Fruit fly (Drosophila melanogaster) whole organism, embryonic: Measurements from ENCODE around the gene sloth1.

ENCODE experiments used
- Adf1 ChIP-seq: fragments of 200-800 bp; sonication (Bioruptor generic); IDR thresholded peaks from 2 replicates; pipeline ENCODE4 v1.3.6; 2022; ENCODE audit warnings: missing biosample characterization, missing genetic modification characterization
- Atf3 ChIP-seq: fragments of 200-800 bp; sonication (Bioruptor generic); optimal IDR thresholded peaks from 3 replicates; lab custom pipeline; 2016; ENCODE audit warnings: missing biosample characterization, missing genetic modification characterization
- Atf6 ChIP-seq: fragments of 200-800 bp; sonication (Bioruptor generic); IDR thresholded peaks from 2 replicates; pipeline ENCODE4 v1.3.6; 2022; ENCODE audit warnings: missing biosample characterization, missing genetic modification characterization
- Bdp1 ChIP-seq: fragments of 200-800 bp; sonication (Bioruptor generic); optimal IDR thresholded peaks from 3 replicates; lab custom pipeline; 2016; ENCODE audit warnings: missing biosample characterization, missing genetic modification characterization
- Bgb ChIP-seq: fragments of 200-800 bp; sonication (Bioruptor generic); IDR thresholded peaks from 2 replicates; pipeline ENCODE4 v1.3.6; 2022; ENCODE audit warnings: missing biosample characterization, missing genetic modification characterization; ENCODE audit not compliant: partially characterized antibody
- CG10209 ChIP-seq: fragments of 200-800 bp; sonication (Bioruptor generic); optimal IDR thresholded peaks from 3 replicates; lab custom pipeline; 2017; ENCODE audit warnings: missing biosample characterization, mild to moderate bottlenecking, missing genetic modification characterization, missing genetic modification reagents
- CG10267 ChIP-seq: fragments of 200-800 bp; sonication (Bioruptor generic); optimal IDR thresholded peaks from 2 replicates; lab custom pipeline; 2018; ENCODE audit warnings: missing biosample characterization, mild to moderate bottlenecking, missing genetic modification characterization, moderate library complexity
- CG10462 ChIP-seq: fragments of 200-800 bp; sonication (Bioruptor generic); optimal IDR thresholded peaks from 2 replicates; lab custom pipeline; 2016; ENCODE audit warnings: missing biosample characterization, missing genetic modification characterization
- CG11504 ChIP-seq: fragments of 200-800 bp; sonication (Bioruptor generic); optimal IDR thresholded peaks from 3 replicates; lab custom pipeline; 2019; ENCODE audit warnings: missing biosample characterization, mild to moderate bottlenecking, missing genetic modification characterization, moderate library complexity
- CG11723 ChIP-seq: fragments of 200-800 bp; sonication (Bioruptor generic); optimal IDR thresholded peaks from 2 replicates; lab custom pipeline; 2017; ENCODE audit warnings: missing biosample characterization, mild to moderate bottlenecking, missing genetic modification characterization
- CG12391 ChIP-seq: fragments of 200-800 bp; sonication (Bioruptor generic); optimal IDR thresholded peaks from 3 replicates; lab custom pipeline; 2018; ENCODE audit warnings: missing biosample characterization, mild to moderate bottlenecking, missing genetic modification characterization, moderate library complexity
- CG12744 ChIP-seq: fragments of 200-800 bp; sonication (Bioruptor generic); optimal IDR thresholded peaks from 2 replicates; lab custom pipeline; 2016; ENCODE audit warnings: missing biosample characterization, missing genetic modification characterization
- CG14860 ChIP-seq: fragments of 200-800 bp; sonication (Bioruptor generic); IDR thresholded peaks from 3 replicates; pipeline ENCODE4 v1.3.6; 2022; ENCODE audit warnings: missing biosample characterization, missing genetic modification characterization; ENCODE audit not compliant: partially characterized antibody
- CG15269 ChIP-seq: fragments of 200-800 bp; sonication (Bioruptor generic); optimal IDR thresholded peaks from 2 replicates; lab custom pipeline; 2018; ENCODE audit warnings: missing biosample characterization, mild to moderate bottlenecking, missing genetic modification characterization, moderate library complexity
- CG17829 ChIP-seq: fragments of 200-800 bp; optimal IDR thresholded peaks from 2 replicates; lab custom pipeline; 2019; ENCODE audit warnings: missing biosample characterization, mild to moderate bottlenecking, missing genetic modification characterization, moderate library complexity
- CG18599 ChIP-seq: fragments of 200-800 bp; sonication (Bioruptor generic); optimal IDR thresholded peaks from 3 replicates; lab custom pipeline; 2017; ENCODE audit warnings: missing biosample characterization, missing genetic modification characterization, mild to moderate bottlenecking, moderate library complexity, missing genetic modification reagents
- CG34376 ChIP-seq: fragments of 200-800 bp; sonication (Bioruptor generic); optimal IDR thresholded peaks from 2 replicates; lab custom pipeline; 2018; ENCODE audit warnings: missing biosample characterization, mild to moderate bottlenecking, missing genetic modification characterization
- CG5245 ChIP-seq: fragments of 200-800 bp; sonication (Bioruptor generic); optimal IDR thresholded peaks from 3 replicates; lab custom pipeline; 2016; ENCODE audit warnings: missing biosample characterization, missing genetic modification characterization
- CG7786 ChIP-seq: fragments of 200-800 bp; sonication (Bioruptor generic); optimal IDR thresholded peaks from 2 replicates; lab custom pipeline; 2016; ENCODE audit warnings: missing biosample characterization, missing genetic modification characterization
- CG8290 ChIP-seq, 3 experiments: fragments of 200-800 bp; sonication (Bioruptor generic); optimal IDR thresholded peaks; 2 replicates each; lab custom pipeline; 2016 to 2019; ENCODE audit warnings: missing biosample characterization in 3 of 3, missing genetic modification characterization in 3 of 3, mild to moderate bottlenecking in 2 of 3, moderate library complexity in 1 of 3
- Dad ChIP-seq: fragments of 200-800 bp; sonication (Bioruptor generic); optimal IDR thresholded peaks from 3 replicates; lab custom pipeline; 2016; ENCODE audit warnings: missing biosample characterization, missing genetic modification characterization
- Drgx ChIP-seq: fragments of 200-800 bp; sonication (Bioruptor generic); IDR thresholded peaks from 2 replicates; pipeline ENCODE4 v1.3.6; 2022; ENCODE audit warnings: missing biosample characterization, missing genetic modification characterization
- E2f2 ChIP-seq: fragments of 200-800 bp; sonication (Bioruptor generic); IDR thresholded peaks from 2 replicates; pipeline ENCODE4 v1.3.6; 2022; ENCODE audit warnings: missing biosample characterization, missing genetic modification characterization
- ERR ChIP-seq: fragments of 200-800 bp; sonication (Bioruptor generic); optimal IDR thresholded peaks from 2 replicates; lab custom pipeline; 2016; ENCODE audit warnings: missing biosample characterization, missing genetic modification characterization
- HLHmδ ChIP-seq: fragments of 200-800 bp; sonication (Bioruptor generic); optimal IDR thresholded peaks from 2 replicates; lab custom pipeline; 2018; ENCODE audit warnings: missing biosample characterization, mild to moderate bottlenecking, missing genetic modification characterization, moderate library complexity
- Rfx ChIP-seq: fragments of 200-800 bp; sonication (Bioruptor generic); IDR thresholded peaks from 2 replicates; pipeline ENCODE4 v1.3.6; 2022; ENCODE audit warnings: missing biosample characterization, missing genetic modification characterization
- Trl ChIP-seq, 3 experiments: fragments of >200 bp in 2 of 3; fragments of 200-800 bp in 1 of 3; sonication (Bioruptor generic) in 1 of 3; optimal IDR thresholded peaks; 2 replicates in 1 of 3; 3 replicates in 2 of 3; lab custom pipeline; 2016 to 2017; ENCODE audit warnings: missing biosample characterization in 1 of 3, missing genetic modification characterization in 1 of 3
- YL-1 ChIP-seq: fragments of 200-800 bp; sonication (Bioruptor generic); optimal IDR thresholded peaks from 3 replicates; lab custom pipeline; 2017; ENCODE audit warnings: missing biosample characterization, mild to moderate bottlenecking, missing genetic modification characterization
- al ChIP-seq: fragments of 200-800 bp; sonication (Bioruptor generic); IDR thresholded peaks from 2 replicates; pipeline ENCODE4 v1.3.6; 2022; ENCODE audit warnings: missing biosample characterization, missing genetic modification characterization
- bsh ChIP-seq, 2 experiments: fragments of 200-800 bp; sonication (Bioruptor generic); optimal IDR thresholded peaks; 2 replicates each; lab custom pipeline; 2017 to 2018; ENCODE audit warnings: mild to moderate bottlenecking in 2 of 2, missing biosample characterization in 2 of 2, missing genetic modification characterization in 2 of 2, moderate library complexity in 1 of 2
- danr ChIP-seq: fragments of 200-800 bp; sonication (Bioruptor generic); IDR thresholded peaks from 2 replicates; pipeline ENCODE4 v1.3.6; 2022; ENCODE audit warnings: missing biosample characterization, missing genetic modification characterization
- esg ChIP-seq: fragments of 200-800 bp; sonication (Bioruptor generic); conservative IDR thresholded peaks from 2 replicates; pipeline ENCODE4 v1.3.6; 2022; ENCODE audit warnings: missing biosample characterization, missing genetic modification characterization
- hkb ChIP-seq, 2 experiments: fragments of 200-800 bp in 1 of 2; fragments of >200 bp in 1 of 2; sonication (Bioruptor generic) in 1 of 2; IDR thresholded peaks in 1 of 2; optimal IDR thresholded peaks in 1 of 2; 2 replicates each; pipeline versions ENCODE4 v1.3.6 to Lab custom; 2017 to 2022; ENCODE audit warnings: missing biosample characterization in 1 of 2, missing genetic modification characterization in 1 of 2
- ken ChIP-seq: fragments of 200-800 bp; sonication (Bioruptor generic); IDR thresholded peaks from 3 replicates; pipeline ENCODE4 v1.3.6; 2022; ENCODE audit warnings: missing biosample characterization, missing genetic modification characterization
- klu ChIP-seq: fragments of 200-800 bp; sonication (Bioruptor generic); IDR thresholded peaks from 2 replicates; pipeline ENCODE4 v1.3.6; 2022; ENCODE audit warnings: missing biosample characterization, missing genetic modification characterization
- lbe ChIP-seq: fragments of 200-800 bp; sonication (Bioruptor generic); optimal IDR thresholded peaks from 2 replicates; lab custom pipeline; 2016; ENCODE audit warnings: missing biosample characterization, mild to moderate bottlenecking, missing genetic modification characterization
- mam ChIP-seq: fragments of 200-800 bp; sonication (Bioruptor generic); optimal IDR thresholded peaks from 3 replicates; lab custom pipeline; 2016; ENCODE audit warnings: missing biosample characterization, missing genetic modification characterization
- nom ChIP-seq: fragments of 200-800 bp; sonication (Bioruptor generic); optimal IDR thresholded peaks from 2 replicates; lab custom pipeline; 2017; ENCODE audit warnings: missing biosample characterization, missing genetic modification characterization, mild to moderate bottlenecking, moderate library complexity, missing genetic modification reagents
- pfk ChIP-seq: fragments of 200-800 bp; sonication (Bioruptor generic); optimal IDR thresholded peaks from 2 replicates; lab custom pipeline; 2018; ENCODE audit warnings: missing biosample characterization, mild to moderate bottlenecking, missing genetic modification characterization, moderate library complexity
- pros ChIP-seq: fragments of 200-800 bp; sonication (Bioruptor generic); optimal IDR thresholded peaks from 3 replicates; lab custom pipeline; 2019; ENCODE audit warnings: missing biosample characterization, mild to moderate bottlenecking, missing genetic modification characterization, moderate library complexity
- seq ChIP-seq: fragments of 200-800 bp; sonication (Bioruptor generic); IDR thresholded peaks from 2 replicates; pipeline ENCODE4 v1.3.6; 2022; ENCODE audit warnings: missing biosample characterization, missing genetic modification characterization
- so ChIP-seq: fragments of 200-800 bp; sonication (Bioruptor generic); IDR thresholded peaks from 3 replicates; pipeline ENCODE4 v1.3.6; 2022; ENCODE audit warnings: missing biosample characterization, missing genetic modification characterization
- sob ChIP-seq: fragments of 200-800 bp; sonication (Bioruptor generic); IDR thresholded peaks from 2 replicates; pipeline ENCODE4 v1.3.6; 2022; ENCODE audit warnings: missing biosample characterization, missing genetic modification characterization
- toy ChIP-seq: fragments of 200-800 bp; sonication (Bioruptor generic); IDR thresholded peaks from 2 replicates; pipeline ENCODE4 v1.3.6; 2022; ENCODE audit warnings: missing biosample characterization, missing genetic modification characterization
- tx ChIP-seq: fragments of 200-800 bp; sonication (Bioruptor generic); optimal IDR thresholded peaks from 2 replicates; lab custom pipeline; 2016; ENCODE audit warnings: missing biosample characterization, missing genetic modification characterization
- unpg ChIP-seq: fragments of 200-800 bp; sonication (Bioruptor generic); optimal IDR thresholded peaks from 3 replicates; lab custom pipeline; 2018; ENCODE audit warnings: missing biosample characterization, mild to moderate bottlenecking, missing genetic modification characterization, moderate library complexity
- z ChIP-seq: fragments of 200-800 bp; sonication (Bioruptor generic); IDR thresholded peaks from 3 replicates; pipeline ENCODE4 v1.3.6; 2022; ENCODE audit warnings: missing biosample characterization, missing genetic modification characterization
- zen ChIP-seq: fragments of 200-800 bp; sonication (Bioruptor generic); optimal IDR thresholded peaks from 3 replicates; lab custom pipeline; 2018; ENCODE audit warnings: missing biosample characterization, mild to moderate bottlenecking, missing genetic modification characterization, moderate library complexity

sloth1 gene

dm6 chrX:6981470-6981952 is 29.6 kb upstream of the sloth1 start (continued):
- peak; percentile 27 for TF ChIP-seq CG11723
- TF ChIP-seq toy = no peak
- no peak for TF ChIP-seq klu (GFP tag; lab: Robert Waterston, UW)
- peak; percentile 4 for TF ChIP-seq Dad (GFP tag; lab: Kevin White, UChicago)
- TF ChIP-seq bsh (GFP tag; optimal IDR thresholded peaks at IDR 0.05; lab: Kevin White, UChicago) = no peak
- TF ChIP-seq Rfx (GFP tag; lab: Robert Waterston, UW) = 0 out of 2 replicates have a peak, but pooled peaks have one; percentile 5
- TF ChIP-seq Atf3 = no peak
- TF ChIP-seq CG11504 (tag; lab: Kevin White, UChicago) = peak; percentile 2
- TF ChIP-seq CG7786 = peak; percentile 3
- 0 out of 2 replicates have a peak, but pooled peaks have one; percentile 13 for TF ChIP-seq sob (GFP tag; lab: Robert Waterston, UW)
- TF ChIP-seq Adf1 (GFP tag; lab: Robert Waterston, UW) = peak; percentile 67
- no peak for TF ChIP-seq hkb (optimal IDR thresholded peaks at IDR 0.05; lab: Kevin White, UChicago)
- 0 out of 2 replicates have a peak, but pooled peaks have one; percentile 24 for TF ChIP-seq hkb (GFP tag; IDR thresholded peaks at IDR 0.05; lab: Robert Waterston, UW)
- TF ChIP-seq pros (GFP tag; lab: Kevin White, UChicago) = peak; percentile 9
- TF ChIP-seq al (GFP tag; lab: Robert Waterston, UW) = no peak
- TF ChIP-seq CG10209 (GFP tag; lab: Kevin White, UChicago) = peak; percentile 5
- no peak for TF ChIP-seq esg (GFP tag; lab: Robert Waterston, UW)
- TF ChIP-seq Bdp1 (GFP tag; lab: Kevin White, UChicago) = no peak
- peak; percentile 9 for TF ChIP-seq CG12391
- TF ChIP-seq ERR (GFP tag; lab: Kevin White, UChicago) = no peak
- peak; percentile 26; the same call in 1 of the 2 replicates for TF ChIP-seq Bgb (GFP tag; lab: Robert Waterston, UW)
- peak; percentile 18 for TF ChIP-seq CG15269 (tag; lab: Kevin White, UChicago)
- TF ChIP-seq nom (GFP tag; lab: Kevin White, UChicago) = peak; percentile 54
- TF ChIP-seq z (GFP tag; lab: Robert Waterston, UW) = peak; percentile 41; the same call in 1 of the 3 replicates
- TF ChIP-seq mam (GFP tag; lab: Kevin White, UChicago) = no peak
- TF ChIP-seq ken (GFP tag; lab: Robert Waterston, UW) = peak; percentile 43; the same call in 1 of the 3 replicates
- TF ChIP-seq seq (GFP tag; lab: Robert Waterston, UW) = peak; percentile 26; the same call in 1 of the 2 replicates
- TF ChIP-seq unpg (GFP tag; lab: Kevin White, UChicago) = peak; percentile 1
- TF ChIP-seq CG10267 (tag; lab: Kevin White, UChicago) = no peak
- TF ChIP-seq danr (GFP tag; lab: Robert Waterston, UW) = no peak
- peak; percentile 56 for TF ChIP-seq Drgx (GFP tag; lab: Robert Waterston, UW)
- peak; percentile 15 for TF ChIP-seq CG5245 (GFP tag; lab: Kevin White, UChicago)
- 0 out of 2 replicates have a peak, but pooled peaks have one; percentile 22 for TF ChIP-seq Atf6 (GFP tag; lab: Robert Waterston, UW)
- TF ChIP-seq lbe (GFP tag; lab: Kevin White, UChicago) = peak; percentile 38
- no peak for TF ChIP-seq CG10462 (GFP tag; lab: Kevin White, UChicago)
- TF ChIP-seq CG34376 = peak; percentile 2
- peak; percentile 21; the same call in 1 of the 2 replicates for TF ChIP-seq E2f2 (GFP tag; lab: Robert Waterston, UW)
- TF ChIP-seq YL-1 (GFP tag; lab: Kevin White, UChicago) = no peak
- TF ChIP-seq so (GFP tag; lab: Robert Waterston, UW) = peak; percentile 22; the same call in 1 of the 3 replicates
- TF ChIP-seq zen (tag; lab: Kevin White, UChicago) = no peak
- no peak for TF ChIP-seq CG12744 (GFP tag; lab: Kevin White, UChicago)
- peak; percentile 100 for TF ChIP-seq pfk
- no peak for TF ChIP-seq tx (GFP tag; lab: Kevin White, UChicago)
- no peak for TF ChIP-seq CG14860 (GFP tag; lab: Robert Waterston, UW)
- peak; percentile 88 to 95 for TF ChIP-seq Trl (optimal IDR thresholded peaks at IDR 0.05; lab: Kevin White, UChicago)
- TF ChIP-seq Trl (GFP tag; optimal IDR thresholded peaks at IDR 0.05; lab: Kevin White, UChicago) = peak; percentile 61
- no peak for TF ChIP-seq HLHmδ (GFP tag; lab: Kevin White, UChicago)
- TF ChIP-seq CG18599 = peak; percentile 29
- TF ChIP-seq CG17829 (tag; lab: Kevin White, UChicago) = peak; percentile 8
- TF ChIP-seq CG8290 (GFP tag; optimal IDR thresholded peaks at IDR 0.05; lab: Kevin White, UChicago) = no peak
- TF ChIP-seq CG8290 (tag; optimal IDR thresholded peaks at IDR 0.05; lab: Kevin White, UChicago) = peak; percentile 24 to 29
